Worm (Caenorhabditis elegans) whole organism, early embryonic: ENCODE data around the gene hda-2.

ENCODE experiments used
- ama-1 ChIP-seq: fragments of 150-350 bp; optimal IDR thresholded peaks from 2 replicates; lab custom pipeline; 2014
- tbx-11 ChIP-seq: fragments of 200-800 bp; sonication (Bioruptor generic); IDR thresholded peaks from 2 replicates; pipeline ENCODE4 v1.3.6; 2022; ENCODE audit warnings: missing genetic modification characterization, missing compliant biosample characterization

DNA sequence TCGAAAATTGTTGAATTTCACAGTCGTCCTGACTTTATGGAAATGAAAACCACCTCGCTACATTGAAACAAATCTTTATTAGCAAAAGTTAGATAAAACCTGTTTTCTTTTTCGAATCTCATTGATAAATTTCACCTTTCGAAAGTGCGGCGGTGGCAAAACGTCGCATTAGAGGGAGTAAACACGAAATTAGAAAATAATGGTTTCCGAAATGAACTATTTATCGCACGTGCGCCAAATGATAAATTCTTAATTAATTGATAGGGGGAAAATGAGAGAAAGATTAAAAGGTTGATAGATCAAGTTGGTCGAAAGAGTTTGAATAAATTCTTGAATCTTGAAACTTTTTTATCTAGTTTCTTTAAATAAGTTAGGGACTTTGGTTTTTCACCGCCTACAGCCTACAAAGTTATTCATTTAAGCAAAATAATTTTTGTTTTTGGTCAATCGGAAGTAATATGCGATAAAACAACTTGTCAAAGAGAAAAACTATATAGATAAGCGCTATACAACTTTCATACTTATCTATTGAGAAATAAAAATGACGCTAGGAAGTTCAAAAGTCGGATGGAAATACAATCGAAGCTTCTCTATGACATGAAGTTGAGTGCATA is 48.8 kb upstream of the hda-2 start:
- TF ChIP-seq ama-1 (lab: Kevin White, UChicago) (no peak), tbx-11 (GFP tag; lab: Robert Waterston, UW) (no peak)
